Worm (Caenorhabditis elegans) whole organism, L1 larva: Measurements from ENCODE around the gene srh-11.
A peak's percentile ranks its signal among the peaks of the same experiment; 100 is the strongest.

Experiments used
- C04F5.9 ChIP-seq: sonication (generic microtip); optimal IDR thresholded peaks from 2 replicates; lab custom pipeline; 2016; ENCODE audit warnings: missing genetic modification characterization, missing compliant biosample characterization
- C16A3.4 ChIP-seq: fragments of 150-350 bp; optimal IDR thresholded peaks from 2 replicates; lab custom pipeline; 2014; ENCODE audit warnings: missing biosample characterization, missing genetic modification characterization
- aly-2 ChIP-seq: fragments of 150-350 bp; optimal IDR thresholded peaks from 2 replicates; lab custom pipeline; 2014; ENCODE audit warnings: missing biosample characterization, missing genetic modification characterization
- blmp-1 ChIP-seq: fragments of 150-350 bp; optimal IDR thresholded peaks from 2 replicates; lab custom pipeline; 2014; ENCODE audit warnings: missing biosample characterization, missing genetic modification characterization
- ceh-63 ChIP-seq: fragments of 200-800 bp; sonication (Bioruptor generic); optimal IDR thresholded peaks from 2 replicates; lab custom pipeline; 2018; ENCODE audit warnings: mild to moderate bottlenecking, missing genetic modification characterization, missing compliant biosample characterization
- ceh-82 ChIP-seq, 3 experiments: fragments of 150-350 bp in 1 of 3; sonication (generic microtip) in 2 of 3; optimal IDR thresholded peaks; 2 replicates each; lab custom pipeline; 2014 to 2017; ENCODE audit warnings: missing biosample characterization in 3 of 3, missing genetic modification characterization in 3 of 3
- ceh-88 ChIP-seq: fragments of 200-800 bp; sonication (Bioruptor generic); IDR thresholded peaks from 2 replicates; pipeline ENCODE4 v1.3.6; 2022; ENCODE audit warnings: missing genetic modification characterization, missing compliant biosample characterization
- ces-1 ChIP-seq: fragments of 150-350 bp; optimal IDR thresholded peaks from 2 replicates; lab custom pipeline; 2014; ENCODE audit warnings: missing biosample characterization, missing genetic modification reagents, missing genetic modification characterization
- dsc-1 ChIP-seq: sonication (generic microtip); optimal IDR thresholded peaks from 2 replicates; lab custom pipeline; 2016; ENCODE audit warnings: mild to moderate bottlenecking, missing genetic modification characterization, missing compliant biosample characterization
- efl-1 ChIP-seq, 4 experiments: fragments of 150-350 bp; optimal IDR thresholded peaks in 3 of 4; peaks in 1 of 4; 1 replicate in 1 of 4; 2 replicates in 3 of 4; lab custom pipeline; 2014; ENCODE audit warnings: missing biosample characterization in 2 of 4, missing genetic modification characterization in 2 of 4, missing genetic modification reagents in 2 of 4
- egl-13 ChIP-seq: sonication (generic microtip); optimal IDR thresholded peaks from 2 replicates; lab custom pipeline; 2016; ENCODE audit warnings: missing genotype, missing genetic modification reagents, missing genetic modification characterization, missing compliant biosample characterization
- egl-27 ChIP-seq, 2 experiments: fragments of 150-350 bp in 1 of 2; sonication (generic microtip); optimal IDR thresholded peaks; 3 replicates each; lab custom pipeline; 2017 to 2018; ENCODE audit warnings: missing biosample characterization in 2 of 2, missing genetic modification characterization in 2 of 2, missing genetic modification reagents in 2 of 2
- ets-5 ChIP-seq: fragments of 200-800 bp; sonication (Bioruptor generic); IDR thresholded peaks from 2 replicates; pipeline ENCODE4 v1.3.6; 2022; ENCODE audit warnings: missing genetic modification characterization, missing compliant biosample characterization
- grh-1 ChIP-seq: fragments of 200-800 bp; sonication (Bioruptor generic); IDR thresholded peaks from 2 replicates; pipeline ENCODE4 v1.3.6; 2022; ENCODE audit warnings: missing genetic modification reagents, missing genetic modification characterization, missing compliant biosample characterization
- hlh-4 ChIP-seq: sonication (generic microtip); optimal IDR thresholded peaks from 2 replicates; lab custom pipeline; 2016; ENCODE audit warnings: mild to moderate bottlenecking, missing genetic modification characterization, missing compliant biosample characterization
- hpl-2 ChIP-seq: fragments of 150-350 bp; optimal IDR thresholded peaks from 2 replicates; lab custom pipeline; 2014; ENCODE audit warnings: missing biosample characterization, missing genetic modification reagents, missing genetic modification characterization
- jun-1 ChIP-seq: fragments of 150-350 bp; optimal IDR thresholded peaks from 2 replicates; lab custom pipeline; 2014; ENCODE audit warnings: missing biosample characterization, missing genetic modification reagents, missing genetic modification characterization
- lin-14 ChIP-seq: fragments of 200-800 bp; sonication (Bioruptor generic); optimal IDR thresholded peaks from 2 replicates; lab custom pipeline; 2018; ENCODE audit warnings: mild to moderate bottlenecking, missing genetic modification characterization, moderate library complexity, missing compliant biosample characterization
- mab-9 ChIP-seq: fragments of 200-800 bp; sonication (Bioruptor generic); IDR thresholded peaks from 2 replicates; pipeline ENCODE4 v1.3.6; 2022; ENCODE audit warnings: missing genetic modification reagents, missing genetic modification characterization, missing compliant biosample characterization
- mep-1 ChIP-seq: fragments of 150-350 bp; optimal IDR thresholded peaks from 2 replicates; lab custom pipeline; 2014; ENCODE audit warnings: missing biosample characterization, missing genetic modification characterization
- nhr-28 ChIP-seq: fragments of 150-350 bp; optimal IDR thresholded peaks from 2 replicates; lab custom pipeline; 2014; ENCODE audit warnings: missing biosample characterization, missing genetic modification characterization
- nhr-47 ChIP-seq: sonication (generic microtip); optimal IDR thresholded peaks from 2 replicates; lab custom pipeline; 2016; ENCODE audit warnings: mild to moderate bottlenecking, missing genetic modification characterization, moderate library complexity, missing compliant biosample characterization
- nhr-71 ChIP-seq: sonication (generic microtip); optimal IDR thresholded peaks from 2 replicates; lab custom pipeline; 2016; ENCODE audit warnings: mild to moderate bottlenecking, missing genetic modification characterization, moderate library complexity, missing compliant biosample characterization
- nhr-84 ChIP-seq: sonication (generic microtip); optimal IDR thresholded peaks from 2 replicates; lab custom pipeline; 2017; ENCODE audit warnings: missing biosample characterization, missing genetic modification characterization
- nhr-85 ChIP-seq: sonication (generic microtip); peaks from one replicate; lab custom pipeline; 2016; ENCODE audit warnings: missing genetic modification characterization, inconsistent platforms, missing compliant biosample characterization
- pqm-1 ChIP-seq: sonication (generic microtip); optimal IDR thresholded peaks from 3 replicates; lab custom pipeline; 2017; ENCODE audit warnings: missing biosample characterization, missing genetic modification characterization
- skn-1 ChIP-seq: fragments of 150-350 bp; optimal IDR thresholded peaks from 2 replicates; lab custom pipeline; 2014; ENCODE audit warnings: missing biosample characterization, missing genetic modification characterization
- snpc-4 ChIP-seq: fragments of 150-350 bp; optimal IDR thresholded peaks from 2 replicates; lab custom pipeline; 2014; ENCODE audit warnings: missing biosample characterization, missing genetic modification characterization
- snu-23 ChIP-seq: sonication (generic microtip); optimal IDR thresholded peaks from 2 replicates; lab custom pipeline; 2016; ENCODE audit warnings: missing genetic modification characterization, missing compliant biosample characterization
- sox-4 ChIP-seq: sonication (generic microtip); optimal IDR thresholded peaks from 2 replicates; lab custom pipeline; 2016; ENCODE audit warnings: missing genetic modification characterization, missing compliant biosample characterization
- sptf-1 ChIP-seq: fragments of 150-350 bp; optimal IDR thresholded peaks from 2 replicates; lab custom pipeline; 2014; ENCODE audit warnings: missing biosample characterization, missing genetic modification characterization
- swsn-7 ChIP-seq: sonication (generic microtip); optimal IDR thresholded peaks from 2 replicates; lab custom pipeline; 2016; ENCODE audit warnings: missing genetic modification characterization, missing compliant biosample characterization
- tbx-2 ChIP-seq: sonication (generic microtip); optimal IDR thresholded peaks from 2 replicates; lab custom pipeline; 2016; ENCODE audit warnings: missing genetic modification characterization, missing compliant biosample characterization
- tlp-1 ChIP-seq: fragments of 150-350 bp; optimal IDR thresholded peaks from 2 replicates; lab custom pipeline; 2014; ENCODE audit warnings: missing biosample characterization, missing genetic modification characterization
- unc-30 ChIP-seq: sonication (generic microtip); optimal IDR thresholded peaks from 2 replicates; lab custom pipeline; 2017; ENCODE audit warnings: missing biosample characterization, missing genetic modification characterization
- unc-86 ChIP-seq: sonication (generic microtip); optimal IDR thresholded peaks from 2 replicates; lab custom pipeline; 2016; ENCODE audit warnings: missing genetic modification characterization, missing compliant biosample characterization
- unc-98 ChIP-seq: fragments of 200-800 bp; sonication (Bioruptor generic); IDR thresholded peaks from 2 replicates; pipeline ENCODE4 v1.3.6; 2022; ENCODE audit warnings: missing genetic modification characterization, missing compliant biosample characterization
- vab-15 ChIP-seq: sonication (generic microtip); optimal IDR thresholded peaks from 2 replicates; lab custom pipeline; 2017; ENCODE audit warnings: missing genotype, mild to moderate bottlenecking, missing genetic modification characterization, missing compliant biosample characterization
- zag-1 ChIP-seq: fragments of 150-350 bp; optimal IDR thresholded peaks from 2 replicates; lab custom pipeline; 2014; ENCODE audit warnings: missing biosample characterization, missing genetic modification characterization

Gene srh-11

DNA sequence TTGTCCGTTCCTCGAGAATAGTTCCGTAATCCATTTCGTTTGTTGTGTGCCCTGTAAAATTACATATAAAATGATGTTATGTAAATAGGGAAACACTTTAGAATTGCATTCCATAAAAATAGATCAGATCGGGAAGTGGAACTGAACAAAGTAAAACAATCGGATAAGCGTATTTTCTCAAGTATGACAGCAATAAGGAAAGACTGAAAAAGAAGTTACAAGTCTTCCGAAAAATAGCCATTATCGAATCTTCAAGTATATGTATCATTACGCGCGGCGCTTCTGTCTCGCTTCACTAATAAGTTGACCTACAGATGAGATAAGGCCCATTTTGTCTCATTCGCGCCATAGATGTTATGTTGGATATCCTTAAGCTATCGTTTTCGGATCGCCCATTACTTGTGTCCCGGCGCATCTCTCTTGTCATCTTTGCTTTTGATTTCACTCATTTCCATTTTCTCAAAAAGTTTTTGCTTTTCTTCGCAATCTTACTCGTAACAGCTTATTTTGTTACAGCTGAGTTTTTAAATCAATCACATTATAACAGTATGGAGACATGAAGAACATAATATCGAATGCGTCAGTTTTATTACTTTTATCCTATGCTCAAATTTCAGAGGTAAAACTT, 33.6 kb downstream of the srh-11 start, which contains the start of the genes fis-2 and F13B9.2:
Gene fis-2 (minus strand): TSS at position 51 of the 628 bp plus-strand sequence.
Gene F13B9.2 (plus strand): TSS at position 515 of the 628 bp plus-strand sequence.
- TF ChIP-seq pqm-1 (tag; lab: Kevin White, UChicago) = no peak
- no peak for TF ChIP-seq efl-1 (optimal IDR thresholded peaks at IDR 0.05; lab: Kevin White, UChicago)
- TF ChIP-seq efl-1 (GFP tag; optimal IDR thresholded peaks at IDR 0.05 in 1 of 2; lab: Kevin White, UChicago) = peak in 1 of 2 experiments; percentile 74
- TF ChIP-seq blmp-1 (tag; lab: Kevin White, UChicago) = peak; percentile 82

DNA sequence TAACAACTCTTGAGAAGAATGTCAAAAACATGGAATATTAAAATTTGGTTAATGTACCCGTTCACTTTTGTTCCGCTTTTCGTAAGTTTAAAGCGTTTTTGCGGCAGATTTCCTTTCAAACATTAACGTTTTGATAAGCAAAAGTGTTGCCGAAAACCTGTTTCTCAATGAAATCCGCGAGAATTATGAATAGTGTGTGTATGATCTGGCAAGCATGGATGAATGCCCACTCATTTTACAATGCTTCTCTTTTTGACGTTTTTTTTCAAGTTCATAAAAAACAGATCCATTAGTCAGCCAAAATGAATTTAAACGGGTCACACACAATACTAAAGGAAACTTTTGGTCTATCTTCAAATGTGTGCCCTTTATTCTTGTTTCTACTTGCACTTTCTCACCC, 34.8 kb downstream of the srh-11 start:
- TF ChIP-seq egl-13 = no peak
- no peak for TF ChIP-seq dsc-1 (tag; lab: Kevin White, UChicago)
- TF ChIP-seq blmp-1 (tag; lab: Kevin White, UChicago) = no peak
- TF ChIP-seq nhr-28 (tag; lab: Kevin White, UChicago) = no peak
- TF ChIP-seq mep-1 = no peak
- TF ChIP-seq C16A3.4 (tag; lab: Kevin White, UChicago) = no peak
- no peak for TF ChIP-seq snpc-4 (tag; lab: Kevin White, UChicago)
- no peak for TF ChIP-seq zag-1 (tag; lab: Kevin White, UChicago)
- TF ChIP-seq swsn-7 (tag; lab: Kevin White, UChicago) = no peak
- TF ChIP-seq lin-14 = no peak
- no peak for TF ChIP-seq nhr-84 (tag; lab: Kevin White, UChicago)
- TF ChIP-seq efl-1 (optimal IDR thresholded peaks at IDR 0.05; lab: Kevin White, UChicago) = no peak
- no peak for TF ChIP-seq efl-1 (GFP tag; optimal IDR thresholded peaks at IDR 0.05 in 1 of 2; lab: Kevin White, UChicago)
- TF ChIP-seq, all 84 proteins: peak for 0

DNA sequence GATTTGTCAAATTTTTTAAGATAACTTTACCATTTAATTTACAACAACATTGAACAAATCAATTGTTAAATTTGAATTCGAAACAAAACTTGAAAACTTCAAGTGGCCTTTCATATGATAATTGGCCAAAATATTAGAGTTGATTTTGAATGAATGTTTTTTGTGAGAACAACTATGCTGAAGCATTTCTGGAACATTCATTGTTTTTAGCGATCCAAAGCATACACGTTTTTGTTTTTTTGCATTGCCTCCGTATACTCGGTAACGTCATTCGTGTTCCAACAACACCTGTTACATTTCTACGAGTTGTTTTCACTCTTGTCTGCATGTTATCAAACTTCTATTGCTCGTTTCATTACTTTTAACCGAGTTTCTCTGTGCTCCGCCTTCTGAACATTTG, 41.9 kb downstream of the srh-11 start:
- TF ChIP-seq nhr-85 (tag; lab: Kevin White, UChicago) = peak; percentile 26
- no peak for TF ChIP-seq ceh-82 (tag; optimal IDR thresholded peaks at IDR 0.05; lab: Kevin White, UChicago)
- TF ChIP-seq nhr-84 (tag; lab: Kevin White, UChicago) = no peak
- no peak for TF ChIP-seq ceh-88 (GFP tag; lab: Robert Waterston, UW)
- no peak for TF ChIP-seq tbx-2 (tag; lab: Kevin White, UChicago)
- no peak for TF ChIP-seq vab-15 (tag; lab: Kevin White, UChicago)
- no peak for TF ChIP-seq unc-86 (tag; lab: Kevin White, UChicago)
- TF ChIP-seq ets-5 = no peak
- TF ChIP-seq efl-1 (optimal IDR thresholded peaks at IDR 0.05; lab: Kevin White, UChicago) = no peak
- TF ChIP-seq efl-1 (GFP tag; optimal IDR thresholded peaks at IDR 0.05 in 1 of 2; lab: Kevin White, UChicago) = peak in 1 of 2 experiments; percentile 55
- no peak for TF ChIP-seq mab-9 (GFP tag; lab: Robert Waterston, UW)

DNA sequence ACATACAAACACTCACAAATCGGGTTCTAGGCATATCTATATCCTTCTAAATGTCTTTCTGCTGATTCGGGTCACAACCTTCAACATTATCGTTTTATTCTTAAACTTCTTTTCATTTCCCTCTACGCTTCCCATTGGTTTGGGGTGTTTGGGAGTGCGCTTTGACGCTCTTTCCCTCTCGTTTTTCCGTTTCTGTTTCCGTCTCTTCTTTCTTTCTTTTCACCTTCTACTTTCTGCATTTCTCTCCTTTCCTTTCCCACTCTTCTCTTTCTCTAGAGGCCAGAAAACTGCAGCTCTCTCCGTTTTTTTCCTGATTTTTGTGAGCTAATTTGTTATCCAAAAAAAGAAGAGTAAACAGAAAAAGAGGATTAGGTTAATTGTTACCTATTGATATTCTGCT, 42.5 kb downstream of the srh-11 start:
- TF ChIP-seq dsc-1 (tag; lab: Kevin White, UChicago) (peak; percentile 17), ets-5 (no peak), skn-1 (no peak), jun-1 (tag; lab: Kevin White, UChicago) (no peak), ceh-88 (GFP tag; lab: Robert Waterston, UW) (no peak), C04F5.9 (tag; lab: Kevin White, UChicago) (no peak), sptf-1 (tag; lab: Kevin White, UChicago) (no peak), nhr-71 (tag; lab: Kevin White, UChicago) (peak; percentile 12), unc-30 (tag; lab: Kevin White, UChicago) (no peak), aly-2 (tag; lab: Kevin White, UChicago) (no peak), hpl-2 (no peak), tlp-1 (tag; lab: Kevin White, UChicago) (no peak), snu-23 (peak; percentile 7), nhr-47 (tag; lab: Kevin White, UChicago) (peak; percentile 16), hlh-4 (tag; lab: Kevin White, UChicago) (no peak), sox-4 (tag; lab: Kevin White, UChicago) (no peak), blmp-1 (tag; lab: Kevin White, UChicago) (peak; percentile 91), mab-9 (GFP tag; lab: Robert Waterston, UW) (no peak), ceh-63 (GFP tag; lab: Kevin White, UChicago) (no peak), egl-27 (tag; optimal IDR thresholded peaks at IDR 0.05; lab: Kevin White, UChicago) (no peak), mep-1 (peak; percentile 3), unc-98 (GFP tag; lab: Robert Waterston, UW) (no peak), swsn-7 (tag; lab: Kevin White, UChicago) (no peak), grh-1 (GFP tag; lab: Robert Waterston, UW) (no peak), ces-1 (GFP tag; lab: Kevin White, UChicago) (no peak), efl-1 (optimal IDR thresholded peaks at IDR 0.05; lab: Kevin White, UChicago) (no peak), efl-1 (GFP tag; optimal IDR thresholded peaks at IDR 0.05 in 1 of 2; lab: Kevin White, UChicago) (peak in 1 of 2 experiments; percentile 5), lin-14 (peak; percentile 64)
